Fruit fly (Drosophila melanogaster): Measurements from ENCODE around the gene CG46465.
A peak's percentile ranks its signal among the peaks of the same experiment; 100 is the strongest.

dm6 chr2L:18966214-18966556 lies 26.1 kb upstream of the CG46465 start:
- TF ChIP-seq OdsH (GFP tag; optimal IDR thresholded peaks at IDR 0.05): peak; percentile 37
- no peak for TF ChIP-seq CG1621 (tag; optimal IDR thresholded peaks at IDR 0.05)
- peak; percentile 20 for TF ChIP-seq achi (GFP tag; optimal IDR thresholded peaks at IDR 0.05)
- TF ChIP-seq svp (GFP tag): peak; percentile 63
- no peak for TF ChIP-seq Eip75B (GFP tag; optimal IDR thresholded peaks at IDR 0.05)
- TF ChIP-seq Lpt (GFP tag; optimal IDR thresholded peaks at IDR 0.05): peak; percentile 20
- no peak for TF ChIP-seq CG16779 (tag; optimal IDR thresholded peaks at IDR 0.05)
- peak; percentile 81 for TF ChIP-seq CG11294 (GFP tag; IDR thresholded peaks at IDR 0.05)
- no peak for TF ChIP-seq CG11902 (GFP tag; optimal IDR thresholded peaks at IDR 0.05)
- peak; percentile 16 for TF ChIP-seq net (GFP tag; optimal IDR thresholded peaks at IDR 0.05)
- peak; percentile 5 for TF ChIP-seq dsx (GFP tag; optimal IDR thresholded peaks at IDR 0.05; ENCODE audit: poor library complexity, severe bottlenecking)
- no peak for TF ChIP-seq Hr39 (GFP tag; optimal IDR thresholded peaks at IDR 0.05)
